Fruit fly (Drosophila melanogaster) whole organism: Measurements from ENCODE around the gene CG9692.
A peak's percentile ranks its signal among the peaks of the same experiment; 100 is the strongest.

ENCODE experiments used
- CG8478 ChIP-seq: fragments of >200 bp; optimal IDR thresholded peaks from 2 replicates; lab custom pipeline; 2018; ENCODE audit warnings: inconsistent platforms
- Dll ChIP-seq: fragments of >200 bp; optimal IDR thresholded peaks from 2 replicates; lab custom pipeline; 2017
- EcR ChIP-seq, 2 experiments: fragments of >200 bp; optimal IDR thresholded peaks; 2 replicates each; lab custom pipeline; 2017; ENCODE audit warnings: missing biosample characterization in 2 of 2, missing genetic modification characterization in 2 of 2, missing genetic modification reagents in 2 of 2
- pan ChIP-seq: fragments of >200 bp; optimal IDR thresholded peaks from 2 replicates; lab custom pipeline; 2017
- psq ChIP-seq: fragments of >200 bp; optimal IDR thresholded peaks from 2 replicates; lab custom pipeline; 2017
- usp ChIP-seq: fragments of >200 bp; optimal IDR thresholded peaks from 2 replicates; lab custom pipeline; 2017; ENCODE audit warnings: missing biosample characterization, missing genetic modification characterization, mixed read lengths

Gene CG9692

DNA sequence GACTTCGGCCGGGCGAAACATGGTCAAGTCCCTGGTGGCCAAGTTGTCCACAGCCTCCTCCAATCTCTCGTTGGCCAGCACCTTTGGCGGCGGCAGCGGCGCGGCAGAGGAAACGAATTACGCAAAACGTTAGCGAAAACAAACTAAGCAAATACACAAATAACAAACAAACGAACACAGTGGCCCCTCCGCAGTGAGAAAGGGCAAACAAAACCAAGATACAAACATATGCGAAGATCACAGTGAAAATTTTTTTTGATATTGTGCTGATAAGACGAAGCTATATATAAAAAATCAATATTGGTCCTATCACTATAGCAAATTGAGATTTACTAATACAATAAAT, 9.4 kb downstream of the CG9692 start:
- TF ChIP-seq pan (no peak), EcR (GFP tag; optimal IDR thresholded peaks at IDR 0.05; lab: Kevin White, UChicago) (no peak), psq (lab: Kevin White, UChicago) (no peak), Dll (lab: Kevin White, UChicago) (no peak), usp (no peak), CG8478 (lab: Kevin White, UChicago) (no peak)

- TF ChIP-seq Dll (lab: Kevin White, UChicago) (no peak), psq (lab: Kevin White, UChicago) (no peak), usp (no peak), EcR (GFP tag; optimal IDR thresholded peaks at IDR 0.05; lab: Kevin White, UChicago) (no peak), pan (no peak), CG8478 (lab: Kevin White, UChicago) (no peak)
Observed at dm6 chr3L:16724561-16724960, 19.8 kb downstream of the CG9692 start, which contains the start of gene CG13031. TSS of gene CG13031 (plus strand) at chr3L:16724861.

dm6 chr3L:16726069-16726591, 21.4 kb downstream of the CG9692 start, which contains the start of the genes CG13026 and PGRP-SB2:
TSS of gene CG13026 (minus strand) at chr3L:16726169.
TSS of gene PGRP-SB2 (plus strand) at chr3L:16726541.
- TF ChIP-seq pan (no peak), usp (no peak), Dll (lab: Kevin White, UChicago) (no peak), psq (lab: Kevin White, UChicago) (no peak), EcR (GFP tag; optimal IDR thresholded peaks at IDR 0.05; lab: Kevin White, UChicago) (no peak), CG8478 (lab: Kevin White, UChicago) (no peak)

dm6 chr3L:16727939-16728635, 23.3 kb downstream of the CG9692 start, which contains the start of gene PGRP-SB1:
TSS of gene PGRP-SB1 (minus strand) at chr3L:16727989.
- TF ChIP-seq pan (peak; percentile 70), CG8478 (lab: Kevin White, UChicago) (no peak), psq (lab: Kevin White, UChicago) (no peak)

- no peak for TF ChIP-seq CG8478 (lab: Kevin White, UChicago)
- no peak for TF ChIP-seq usp
- no peak for TF ChIP-seq EcR (GFP tag; optimal IDR thresholded peaks at IDR 0.05; lab: Kevin White, UChicago)
- TF ChIP-seq pan: no peak
- TF ChIP-seq psq (lab: Kevin White, UChicago): no peak
- no peak for TF ChIP-seq Dll (lab: Kevin White, UChicago)
Observed at dm6 chr3L:16730645-16731044, 25.9 kb downstream of the CG9692 start, which contains the start of gene Dbp73D. TSS of gene Dbp73D (minus strand) at chr3L:16730818.

DNA sequence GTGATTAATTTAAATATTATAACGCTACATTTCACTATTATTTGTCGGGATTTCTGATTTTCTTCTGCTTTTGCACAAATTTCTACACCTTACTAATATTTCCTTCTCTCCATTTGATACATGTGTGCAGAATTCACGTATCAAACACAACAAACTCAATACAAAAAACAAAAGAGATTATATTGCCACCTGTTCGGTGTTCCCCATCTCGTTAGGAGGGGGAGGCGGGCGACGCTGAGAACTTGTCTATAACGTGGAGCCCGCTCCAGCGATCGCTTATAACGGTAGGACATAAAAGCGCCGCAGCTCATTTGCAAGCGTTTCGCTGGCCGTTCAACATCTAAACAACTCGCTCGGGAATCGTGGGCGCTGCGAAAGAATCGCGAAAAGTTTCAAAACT, 28.5 kb downstream of the CG9692 start, which contains the start of gene CG9701:
CG9701 (plus strand) TSS at position 301 of the 400 bp plus-strand sequence.
- TF ChIP-seq Dll (lab: Kevin White, UChicago) (no peak), EcR (GFP tag; optimal IDR thresholded peaks at IDR 0.05; lab: Kevin White, UChicago) (no peak), usp (no peak), psq (lab: Kevin White, UChicago) (no peak), pan (no peak), CG8478 (lab: Kevin White, UChicago) (no peak)

dm6 chr3L:16741660-16742059, 36.9 kb downstream of the CG9692 start:
- TF ChIP-seq Dll (lab: Kevin White, UChicago) (no peak), EcR (GFP tag; optimal IDR thresholded peaks at IDR 0.05; lab: Kevin White, UChicago) (no peak), usp (no peak), pan (no peak), CG8478 (lab: Kevin White, UChicago) (no peak), psq (lab: Kevin White, UChicago) (no peak)

dm6 chr3L:16743906-16744704, 39.3 kb downstream of the CG9692 start:
- TF ChIP-seq EcR (GFP tag; optimal IDR thresholded peaks at IDR 0.05; lab: Kevin White, UChicago): no peak
- TF ChIP-seq Dll (lab: Kevin White, UChicago): no peak
- no peak for TF ChIP-seq usp
- no peak for TF ChIP-seq pan
- TF ChIP-seq psq (lab: Kevin White, UChicago): no peak
- no peak for TF ChIP-seq CG8478 (lab: Kevin White, UChicago)

DNA sequence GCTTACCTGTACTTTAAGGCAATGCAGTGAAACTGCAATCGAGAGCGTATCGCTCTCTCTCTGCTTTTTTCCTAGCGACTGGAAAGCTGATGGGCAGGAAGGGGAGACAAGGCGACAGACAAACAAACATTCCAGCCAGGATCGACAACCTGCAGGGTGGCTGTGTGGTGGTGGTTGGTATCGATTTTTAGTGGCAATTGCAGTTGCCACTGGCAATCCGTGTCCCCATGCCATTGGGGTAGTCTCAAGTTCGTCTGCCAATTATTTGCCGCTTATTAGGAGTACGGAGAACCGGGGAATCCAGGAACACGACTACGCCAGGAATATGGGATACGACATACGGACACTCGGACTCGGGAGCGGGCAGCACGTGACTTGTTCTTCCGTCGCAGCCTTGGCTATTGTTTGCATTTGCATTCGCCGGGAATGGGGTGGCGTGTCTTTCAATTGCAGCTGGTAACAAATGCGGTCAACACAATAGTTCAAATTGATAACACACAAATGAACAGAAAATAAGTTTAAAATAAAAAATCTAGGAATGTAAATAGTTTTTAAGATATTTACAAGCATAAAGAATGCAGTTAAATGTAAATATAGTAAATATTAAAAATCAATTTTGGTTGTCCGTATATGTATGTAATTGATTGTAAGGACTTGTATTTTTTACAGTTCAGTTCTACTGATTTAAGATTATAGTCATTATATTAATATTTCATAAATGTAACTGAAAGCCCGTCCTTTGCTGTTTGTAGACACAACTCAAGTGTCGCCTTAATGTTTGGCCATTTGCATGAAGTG, 42.0 kb downstream of the CG9692 start:
- TF ChIP-seq CG8478 (lab: Kevin White, UChicago) (no peak), usp (no peak), EcR (GFP tag; optimal IDR thresholded peaks at IDR 0.05; lab: Kevin White, UChicago) (no peak), psq (lab: Kevin White, UChicago) (no peak), Dll (lab: Kevin White, UChicago) (no peak), pan (no peak)

- TF ChIP-seq pan: no peak
- TF ChIP-seq EcR (GFP tag; optimal IDR thresholded peaks at IDR 0.05; lab: Kevin White, UChicago): no peak
- TF ChIP-seq Dll (lab: Kevin White, UChicago): no peak
- no peak for TF ChIP-seq psq (lab: Kevin White, UChicago)
- no peak for TF ChIP-seq CG8478 (lab: Kevin White, UChicago)
- no peak for TF ChIP-seq usp
Observed at dm6 chr3L:16748343-16748742, 43.6 kb downstream of the CG9692 start.

dm6 chr3L:16749726-16750125, 45.0 kb downstream of the CG9692 start:
- TF ChIP-seq pan (no peak), CG8478 (lab: Kevin White, UChicago) (no peak), psq (lab: Kevin White, UChicago) (no peak), usp (no peak), EcR (GFP tag; optimal IDR thresholded peaks at IDR 0.05; lab: Kevin White, UChicago) (no peak), Dll (lab: Kevin White, UChicago) (no peak)
